Worm (Caenorhabditis elegans) whole organism, late embryonic: ENCODE measurements around the gene str-165.

ENCODE experiments used
- C08G9.2 ChIP-seq: sonication (generic microtip); optimal IDR thresholded peaks from 2 replicates; lab custom pipeline; 2016; ENCODE audit warnings: mild to moderate bottlenecking, missing genetic modification characterization, moderate library complexity, missing compliant biosample characterization
- C38D4.7 ChIP-seq: fragments of 200-800 bp; sonication (Bioruptor generic); optimal IDR thresholded peaks from 2 replicates; lab custom pipeline; 2018; ENCODE audit warnings: mild to moderate bottlenecking, missing genetic modification characterization, moderate library complexity, missing compliant biosample characterization
- K09A11.1 ChIP-seq: sonication (generic microtip); optimal IDR thresholded peaks from 2 replicates; lab custom pipeline; 2017; ENCODE audit warnings: antibody characterized with exemption, mild to moderate bottlenecking, missing genetic modification characterization, missing compliant biosample characterization; ENCODE audit not compliant: insufficient read depth
- T23F11.4 ChIP-seq: fragments of 200-800 bp; sonication (Bioruptor generic); optimal IDR thresholded peaks from 2 replicates; lab custom pipeline; 2018; ENCODE audit warnings: mild to moderate bottlenecking, missing genetic modification characterization, missing compliant biosample characterization
- Y22D7AL.16 ChIP-seq: sonication (generic microtip); optimal IDR thresholded peaks from 2 replicates; lab custom pipeline; 2016; ENCODE audit warnings: missing genetic modification characterization, missing compliant biosample characterization
- ama-1 ChIP-seq: fragments of 150-350 bp; optimal IDR thresholded peaks from 2 replicates; lab custom pipeline; 2014
- ceh-14 ChIP-seq: sonication (generic microtip); optimal IDR thresholded peaks from 2 replicates; lab custom pipeline; 2016; ENCODE audit warnings: missing genotype, missing genetic modification characterization, missing compliant biosample characterization
- ceh-18 ChIP-seq: sonication (generic microtip); optimal IDR thresholded peaks from 2 replicates; lab custom pipeline; 2016; ENCODE audit warnings: missing genetic modification characterization, missing compliant biosample characterization
- ceh-19 ChIP-seq: fragments of 200-800 bp; sonication (Bioruptor generic); optimal IDR thresholded peaks from 2 replicates; lab custom pipeline; 2018; ENCODE audit warnings: mild to moderate bottlenecking, missing genetic modification characterization, missing compliant biosample characterization
- ceh-22 ChIP-seq: sonication (generic microtip); optimal IDR thresholded peaks from 2 replicates; lab custom pipeline; 2017; ENCODE audit warnings: missing biosample characterization, missing genetic modification characterization
- ceh-34 ChIP-seq: sonication (generic microtip); optimal IDR thresholded peaks from 2 replicates; lab custom pipeline; 2016; ENCODE audit warnings: mild to moderate bottlenecking, missing genetic modification characterization, missing compliant biosample characterization
- ceh-45 ChIP-seq: fragments of 200-800 bp; sonication (Bioruptor generic); IDR thresholded peaks from 2 replicates; pipeline ENCODE4 v1.3.6; 2022; ENCODE audit warnings: missing genetic modification reagents, missing genetic modification characterization, missing compliant biosample characterization
- ceh-48 ChIP-seq: sonication (generic microtip); optimal IDR thresholded peaks from 2 replicates; lab custom pipeline; 2016; ENCODE audit warnings: missing genetic modification characterization, inconsistent platforms, missing compliant biosample characterization
- ceh-6 ChIP-seq: fragments of 200-800 bp; sonication (Bioruptor generic); optimal IDR thresholded peaks from 2 replicates; lab custom pipeline; 2018; ENCODE audit warnings: mild to moderate bottlenecking, missing genetic modification characterization, missing compliant biosample characterization
- dmd-4 ChIP-seq: sonication (generic microtip); optimal IDR thresholded peaks from 2 replicates; lab custom pipeline; 2016; ENCODE audit warnings: borderline replicate concordance, missing genetic modification characterization, missing compliant biosample characterization
- dve-1 ChIP-seq: sonication (generic microtip); optimal IDR thresholded peaks from 2 replicates; lab custom pipeline; 2017; ENCODE audit warnings: antibody characterized with exemption, mild to moderate bottlenecking, missing genetic modification characterization, missing compliant biosample characterization
- elt-2 ChIP-seq: sonication (generic microtip); optimal IDR thresholded peaks from 2 replicates; lab custom pipeline; 2016; ENCODE audit warnings: missing genetic modification reagents, missing genetic modification characterization, missing compliant biosample characterization
- elt-4 ChIP-seq: sonication (generic microtip); optimal IDR thresholded peaks from 2 replicates; lab custom pipeline; 2016; ENCODE audit warnings: missing genetic modification characterization, missing compliant biosample characterization
- ets-4 ChIP-seq: sonication (generic microtip); optimal IDR thresholded peaks from 2 replicates; lab custom pipeline; 2016; ENCODE audit warnings: missing genetic modification characterization, missing compliant biosample characterization
- eyg-1 ChIP-seq: sonication (generic microtip); optimal IDR thresholded peaks from 2 replicates; lab custom pipeline; 2016; ENCODE audit warnings: missing genotype, missing genetic modification characterization, missing compliant biosample characterization
- fax-1 ChIP-seq: sonication (generic microtip); optimal IDR thresholded peaks from 2 replicates; lab custom pipeline; 2016; ENCODE audit warnings: missing genotype, missing genetic modification characterization, missing compliant biosample characterization
- fkh-10 ChIP-seq: fragments of 150-350 bp; optimal IDR thresholded peaks from 2 replicates; lab custom pipeline; 2014; ENCODE audit warnings: missing biosample characterization, missing genetic modification reagents, missing genetic modification characterization
- fkh-6 ChIP-seq: sonication (generic microtip); optimal IDR thresholded peaks from 2 replicates; lab custom pipeline; 2016; ENCODE audit warnings: missing genetic modification characterization, missing compliant biosample characterization
- gmeb-2 ChIP-seq: sonication (generic microtip); optimal IDR thresholded peaks from 2 replicates; lab custom pipeline; 2016; ENCODE audit warnings: missing genetic modification characterization, inconsistent platforms, missing compliant biosample characterization
- hlh-13 ChIP-seq: fragments of 200-800 bp; sonication (Bioruptor generic); optimal IDR thresholded peaks from 2 replicates; lab custom pipeline; 2018; ENCODE audit warnings: mild to moderate bottlenecking, missing genetic modification characterization, missing compliant biosample characterization
- hlh-15 ChIP-seq: sonication (generic microtip); optimal IDR thresholded peaks from 2 replicates; lab custom pipeline; 2016; ENCODE audit warnings: missing genetic modification characterization, missing compliant biosample characterization
- hlh-30 ChIP-seq: sonication (generic microtip); optimal IDR thresholded peaks from 2 replicates; lab custom pipeline; 2017; ENCODE audit warnings: antibody characterized with exemption, missing genetic modification characterization, missing compliant biosample characterization; ENCODE audit not compliant: insufficient read depth
- hlh-6 ChIP-seq: sonication (generic microtip); optimal IDR thresholded peaks from 2 replicates; lab custom pipeline; 2016; ENCODE audit warnings: missing genotype, missing genetic modification characterization, missing compliant biosample characterization
- hlh-8 ChIP-seq: sonication (generic microtip); optimal IDR thresholded peaks from 2 replicates; lab custom pipeline; 2016; ENCODE audit warnings: missing genotype, missing genetic modification characterization, missing compliant biosample characterization
- lim-6 ChIP-seq: sonication (generic microtip); optimal IDR thresholded peaks from 2 replicates; lab custom pipeline; 2016; ENCODE audit warnings: missing genetic modification characterization, missing compliant biosample characterization
- lin-11 ChIP-seq: fragments of 200-800 bp; sonication (Bioruptor generic); optimal IDR thresholded peaks from 2 replicates; lab custom pipeline; 2018; ENCODE audit warnings: mild to moderate bottlenecking, missing genetic modification characterization, missing compliant biosample characterization
- madf-2 ChIP-seq: sonication (generic microtip); optimal IDR thresholded peaks from 2 replicates; lab custom pipeline; 2017; ENCODE audit warnings: missing genetic modification characterization, missing compliant biosample characterization
- nhr-11 ChIP-seq: fragments of 150-350 bp; optimal IDR thresholded peaks from 2 replicates; lab custom pipeline; 2014; ENCODE audit warnings: missing biosample characterization, missing genetic modification characterization
- nhr-232 ChIP-seq: sonication (generic microtip); optimal IDR thresholded peaks from 2 replicates; lab custom pipeline; 2016; ENCODE audit warnings: missing genetic modification characterization, missing compliant biosample characterization
- npax-4 ChIP-seq: sonication (generic microtip); optimal IDR thresholded peaks from 2 replicates; lab custom pipeline; 2016; ENCODE audit warnings: missing genetic modification characterization, missing compliant biosample characterization
- odd-2 ChIP-seq: sonication (generic microtip); optimal IDR thresholded peaks from 2 replicates; lab custom pipeline; 2017; ENCODE audit warnings: antibody characterized with exemption, mild to moderate bottlenecking, missing genetic modification characterization, missing compliant biosample characterization
- pat-9 ChIP-seq: fragments of 200-800 bp; sonication (Bioruptor generic); optimal IDR thresholded peaks from 2 replicates; lab custom pipeline; 2018; ENCODE audit warnings: mild to moderate bottlenecking, missing genetic modification characterization, moderate library complexity, missing compliant biosample characterization
- pax-1 ChIP-seq: fragments of 150-350 bp; optimal IDR thresholded peaks from 2 replicates; lab custom pipeline; 2014; ENCODE audit warnings: missing biosample characterization, missing genetic modification characterization
- pha-2 ChIP-seq: sonication (generic microtip); optimal IDR thresholded peaks from 2 replicates; lab custom pipeline; 2017; ENCODE audit warnings: mild to moderate bottlenecking, missing genetic modification characterization, missing compliant biosample characterization
- pqm-1 ChIP-seq: sonication (generic microtip); optimal IDR thresholded peaks from 2 replicates; lab custom pipeline; 2016; ENCODE audit warnings: missing genetic modification characterization, missing compliant biosample characterization
- pros-1 ChIP-seq: fragments of 150-350 bp; optimal IDR thresholded peaks from 2 replicates; lab custom pipeline; 2014; ENCODE audit warnings: missing biosample characterization, missing genetic modification reagents, missing genetic modification characterization
- ref-2 ChIP-seq: sonication (generic microtip); optimal IDR thresholded peaks from 2 replicates; lab custom pipeline; 2016; ENCODE audit warnings: missing genetic modification characterization, missing compliant biosample characterization
- rnt-1 ChIP-seq: sonication (generic microtip); optimal IDR thresholded peaks from 2 replicates; lab custom pipeline; 2016; ENCODE audit warnings: missing genetic modification characterization, missing compliant biosample characterization
- sdc-2 ChIP-seq: sonication (generic microtip); optimal IDR thresholded peaks from 2 replicates; lab custom pipeline; 2016; ENCODE audit warnings: missing genotype, missing genetic modification characterization, missing compliant biosample characterization
- sox-2 ChIP-seq: fragments of 200-800 bp; sonication (Bioruptor generic); IDR thresholded peaks from 2 replicates; pipeline ENCODE4 v1.3.6; 2022; ENCODE audit warnings: missing genetic modification reagents, missing genetic modification characterization, missing compliant biosample characterization
- sox-4 ChIP-seq: sonication (generic microtip); optimal IDR thresholded peaks from 2 replicates; lab custom pipeline; 2017; ENCODE audit warnings: mild to moderate bottlenecking, missing genetic modification characterization, inconsistent platforms, missing compliant biosample characterization
- tbx-7 ChIP-seq: sonication (generic microtip); optimal IDR thresholded peaks from 2 replicates; lab custom pipeline; 2016; ENCODE audit warnings: missing genotype, missing genetic modification characterization, missing compliant biosample characterization
- ttx-3 ChIP-seq: sonication (generic microtip); optimal IDR thresholded peaks from 2 replicates; lab custom pipeline; 2016; ENCODE audit warnings: missing genetic modification reagents, missing genetic modification characterization, missing compliant biosample characterization
- unc-3 ChIP-seq, 2 experiments: fragments of 200-800 bp in 1 of 2; sonication (Bioruptor generic) in 1 of 2; sonication (generic microtip) in 1 of 2; conservative IDR thresholded peaks in 1 of 2; optimal IDR thresholded peaks in 1 of 2; 2 replicates each; pipeline versions ENCODE4 v1.3.6 to Lab custom; 2016 to 2022; ENCODE audit warnings: missing compliant biosample characterization in 2 of 2, missing genetic modification characterization in 2 of 2, missing genetic modification reagents in 1 of 2
- unc-42 ChIP-seq: sonication (generic microtip); optimal IDR thresholded peaks from 2 replicates; lab custom pipeline; 2016; ENCODE audit warnings: missing genotype, missing genetic modification characterization, missing compliant biosample characterization
- unc-86 ChIP-seq: sonication (generic microtip); optimal IDR thresholded peaks from 2 replicates; lab custom pipeline; 2016; ENCODE audit warnings: missing genetic modification characterization, missing compliant biosample characterization
- zip-5 ChIP-seq: sonication (generic microtip); optimal IDR thresholded peaks from 2 replicates; lab custom pipeline; 2016; ENCODE audit warnings: missing genetic modification characterization, missing compliant biosample characterization
- ztf-16 ChIP-seq: sonication (generic microtip); optimal IDR thresholded peaks from 2 replicates; lab custom pipeline; 2017; ENCODE audit warnings: missing genetic modification characterization, missing compliant biosample characterization

str-165 gene

DNA sequence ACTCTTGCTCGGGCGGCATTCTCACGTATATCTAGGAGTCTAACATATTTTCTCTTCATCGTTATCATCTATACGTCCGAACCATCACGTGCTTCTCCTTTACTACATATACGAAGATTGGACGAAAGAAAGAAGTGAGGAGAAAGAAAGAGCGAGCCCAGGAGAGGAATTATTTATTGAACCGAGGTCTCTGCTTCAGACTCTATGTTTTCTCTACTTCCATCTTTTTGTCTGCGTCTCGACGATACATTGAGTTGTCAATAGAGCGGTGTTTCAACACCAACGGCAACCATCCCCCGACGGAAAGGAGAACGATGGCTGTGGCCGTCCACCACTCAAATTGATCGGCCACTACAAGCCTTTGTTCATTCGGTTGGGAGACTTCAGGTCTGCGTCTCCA lies 41.6 kb upstream of the str-165 start:
- TF ChIP-seq fkh-6 (no peak), tbx-7 (tag; lab: Kevin White, UChicago) (no peak), C38D4.7 (no peak), pat-9 (tag; lab: Kevin White, UChicago) (peak; percentile 33), lim-6 (tag; lab: Kevin White, UChicago) (peak; percentile 47), nhr-11 (tag; lab: Kevin White, UChicago) (no peak), ceh-34 (tag; lab: Kevin White, UChicago) (peak; percentile 86), sox-2 (peak; percentile 36), rnt-1 (tag; lab: Kevin White, UChicago) (peak; percentile 76), ztf-16 (tag; lab: Kevin White, UChicago) (peak; percentile 13), fax-1 (peak; percentile 42), madf-2 (tag; lab: Kevin White, UChicago) (no peak), ama-1 (lab: Kevin White, UChicago) (no peak), hlh-6 (tag; lab: Kevin White, UChicago) (peak; percentile 26), fkh-10 (GFP tag; lab: Kevin White, UChicago) (no peak), K09A11.1 (tag; lab: Kevin White, UChicago) (peak; percentile 35), ceh-14 (tag; lab: Kevin White, UChicago) (peak; percentile 90), unc-42 (tag; lab: Kevin White, UChicago) (peak; percentile 40), hlh-30 (peak; percentile 71), gmeb-2 (no peak), eyg-1 (tag; lab: Kevin White, UChicago) (no peak), pha-2 (tag; lab: Kevin White, UChicago) (peak; percentile 38), ceh-22 (tag; lab: Kevin White, UChicago) (no peak), sox-4 (tag; lab: Kevin White, UChicago) (no peak), pqm-1 (tag; lab: Kevin White, UChicago) (no peak), dve-1 (tag; lab: Kevin White, UChicago) (peak; percentile 81), pros-1 (tag; lab: Kevin White, UChicago) (no peak), T23F11.4 (GFP tag; lab: Kevin White, UChicago) (peak; percentile 14), ceh-18 (peak; percentile 85), hlh-13 (GFP tag; lab: Kevin White, UChicago) (no peak), unc-3 (GFP tag; conservative IDR thresholded peaks at IDR 0.05; lab: Robert Waterston, UW) (0 out of 2 replicates have a peak, but pooled peaks have one; percentile 34), unc-3 (tag; optimal IDR thresholded peaks at IDR 0.05; lab: Kevin White, UChicago) (no peak), sdc-2 (tag; lab: Kevin White, UChicago) (no peak), pax-1 (tag; lab: Kevin White, UChicago) (peak; percentile 57), odd-2 (tag; lab: Kevin White, UChicago) (no peak), Y22D7AL.16 (peak; percentile 27), hlh-15 (tag; lab: Kevin White, UChicago) (no peak), ceh-6 (GFP tag; lab: Kevin White, UChicago) (peak; percentile 27), ceh-48 (tag; lab: Kevin White, UChicago) (peak; percentile 70), ceh-19 (GFP tag; lab: Kevin White, UChicago) (peak; percentile 31), lin-11 (tag; lab: Kevin White, UChicago) (no peak), dmd-4 (tag; lab: Kevin White, UChicago) (peak; percentile 83), ceh-45 (no peak), elt-2 (tag; lab: Kevin White, UChicago) (peak; percentile 34), unc-86 (tag; lab: Kevin White, UChicago) (peak; percentile 54), zip-5 (tag; lab: Kevin White, UChicago) (no peak), ref-2 (peak; percentile 41), hlh-8 (peak; percentile 47), ttx-3 (tag; lab: Kevin White, UChicago) (no peak), C08G9.2 (tag; lab: Kevin White, UChicago) (peak; percentile 18), npax-4 (tag; lab: Kevin White, UChicago) (no peak), nhr-232 (tag; lab: Kevin White, UChicago) (no peak), elt-4 (tag; lab: Kevin White, UChicago) (no peak), ets-4 (peak; percentile 73)
